Worm (Caenorhabditis elegans) whole organism, early embryonic: ENCODE data around the gene sre-33.
"Not testable (repeated sequence)": the region's sequence is repeated elsewhere in the genome, so short reads cannot be mapped to it uniquely, and the experiment has no call there.

Source experiments
- B0310.2 ChIP-seq: sonication (generic microtip); optimal IDR thresholded peaks from 2 replicates; lab custom pipeline; 2016; ENCODE audit warnings: mild to moderate bottlenecking, missing genetic modification characterization, missing compliant biosample characterization
- F13C5.2 ChIP-seq: sonication (generic microtip); optimal IDR thresholded peaks from 2 replicates; lab custom pipeline; 2017; ENCODE audit warnings: mild to moderate bottlenecking, missing genetic modification characterization, inconsistent platforms, missing compliant biosample characterization
- aly-1 ChIP-seq: sonication (generic microtip); optimal IDR thresholded peaks from 2 replicates; lab custom pipeline; 2016; ENCODE audit warnings: missing genetic modification characterization, missing compliant biosample characterization
- ama-1 ChIP-seq: fragments of 150-350 bp; optimal IDR thresholded peaks from 2 replicates; lab custom pipeline; 2014
- ceh-13 ChIP-seq: fragments of 200-800 bp; sonication (Bioruptor generic); optimal IDR thresholded peaks from 2 replicates; lab custom pipeline; 2018; ENCODE audit warnings: mild to moderate bottlenecking, missing genetic modification characterization, missing compliant biosample characterization
- ceh-36 ChIP-seq: sonication (generic microtip); optimal IDR thresholded peaks from 2 replicates; lab custom pipeline; 2016; ENCODE audit warnings: missing genetic modification characterization, inconsistent platforms, missing compliant biosample characterization
- ets-7 ChIP-seq: sonication (generic microtip); optimal IDR thresholded peaks from 2 replicates; lab custom pipeline; 2016; ENCODE audit warnings: missing genotype, missing genetic modification characterization, missing compliant biosample characterization
- flt-1 ChIP-seq: fragments of 200-800 bp; sonication (Bioruptor generic); IDR thresholded peaks from 2 replicates; pipeline ENCODE4 v1.3.6; 2022; ENCODE audit warnings: missing genetic modification characterization, missing compliant biosample characterization
- hmbx-1 ChIP-seq: sonication (generic microtip); optimal IDR thresholded peaks from 2 replicates; lab custom pipeline; 2016; ENCODE audit warnings: mild to moderate bottlenecking, missing genetic modification characterization, missing compliant biosample characterization
- hmg-4 ChIP-seq: fragments of 200-800 bp; sonication (Bioruptor generic); optimal IDR thresholded peaks from 2 replicates; lab custom pipeline; 2018; ENCODE audit warnings: mild to moderate bottlenecking, missing genetic modification characterization, missing compliant biosample characterization
- hnd-1 ChIP-seq: sonication (generic microtip); optimal IDR thresholded peaks from 2 replicates; lab custom pipeline; 2016; ENCODE audit warnings: missing genetic modification characterization, missing compliant biosample characterization
- pes-1 ChIP-seq: fragments of 200-800 bp; sonication (Bioruptor generic); IDR thresholded peaks from 2 replicates; pipeline ENCODE4 v1.3.6; 2022; ENCODE audit warnings: missing genetic modification reagents, missing genetic modification characterization, missing compliant biosample characterization
- scrt-1 ChIP-seq: fragments of 200-800 bp; sonication (Bioruptor generic); IDR thresholded peaks from 2 replicates; pipeline ENCODE4 v1.3.6; 2022; ENCODE audit warnings: missing genetic modification characterization, missing compliant biosample characterization
- sea-1 ChIP-seq: fragments of 200-800 bp; sonication (Bioruptor generic); conservative IDR thresholded peaks from 2 replicates; pipeline ENCODE4 v1.3.6; 2022; ENCODE audit warnings: missing genetic modification characterization, missing compliant biosample characterization
- tbx-11 ChIP-seq: fragments of 200-800 bp; sonication (Bioruptor generic); IDR thresholded peaks from 2 replicates; pipeline ENCODE4 v1.3.6; 2022; ENCODE audit warnings: missing genetic modification characterization, missing compliant biosample characterization
- tbx-37 ChIP-seq: fragments of 200-800 bp; sonication (Bioruptor generic); conservative IDR thresholded peaks from 2 replicates; pipeline ENCODE4 v1.3.6; 2022; ENCODE audit warnings: missing genetic modification reagents, missing genetic modification characterization, missing compliant biosample characterization
- tra-4 ChIP-seq: sonication (generic microtip); optimal IDR thresholded peaks from 2 replicates; lab custom pipeline; 2017; ENCODE audit warnings: missing genetic modification characterization, missing compliant biosample characterization

Gene sre-33

ce11 chrII:12425644-12426222, 27.4 kb upstream of the sre-33 start, which contains the start of gene daf-22:
Gene daf-22 (minus strand): TSS chrII:12425694.
- TF ChIP-seq aly-1: no peak

- TF ChIP-seq ceh-36 (tag; lab: Kevin White, UChicago) (no peak), sea-1 (GFP tag; lab: Robert Waterston, UW) (no peak)
These were observed 23.4 kb upstream of the sre-33 start, which contains the start of gene Y57A10C.8 for ce11 chrII:12429743-12430142. Gene Y57A10C.8 (minus strand): TSS chrII:12429843.

ce11 chrII:12432356-12432755, 20.7 kb upstream of the sre-33 start, which contains the start of gene dct-12:
Gene dct-12 (minus strand): TSS chrII:12432456.
- TF ChIP-seq tra-4 (tag; lab: Kevin White, UChicago) (no peak), ets-7 (tag; lab: Kevin White, UChicago) (no peak), scrt-1 (GFP tag; lab: Robert Waterston, UW) (no peak), flt-1 (no peak), ama-1 (lab: Kevin White, UChicago) (no peak), ceh-13 (GFP tag; lab: Kevin White, UChicago) (no peak), pes-1 (no peak), tbx-37 (GFP tag; lab: Robert Waterston, UW) (no peak), B0310.2 (tag; lab: Kevin White, UChicago) (no peak), ceh-36 (tag; lab: Kevin White, UChicago) (no peak), aly-1 (no peak)

- TF ChIP-seq hmg-4 (GFP tag; lab: Kevin White, UChicago): no peak
- TF ChIP-seq tra-4 (tag; lab: Kevin White, UChicago): no peak
- TF ChIP-seq F13C5.2 (tag; lab: Kevin White, UChicago): no peak
- TF ChIP-seq B0310.2 (tag; lab: Kevin White, UChicago): no peak
- TF ChIP-seq ceh-13 (GFP tag; lab: Kevin White, UChicago): no peak
- no peak for TF ChIP-seq tbx-37 (GFP tag; lab: Robert Waterston, UW)
- TF ChIP-seq ets-7 (tag; lab: Kevin White, UChicago): no peak
- no peak for TF ChIP-seq flt-1
- no peak for TF ChIP-seq tbx-11 (GFP tag; lab: Robert Waterston, UW)
- no peak for TF ChIP-seq pes-1
- TF ChIP-seq ama-1 (lab: Kevin White, UChicago): no peak
- no peak for TF ChIP-seq hnd-1
- no peak for TF ChIP-seq aly-1
- no peak for TF ChIP-seq sea-1 (GFP tag; lab: Robert Waterston, UW)
- no peak for TF ChIP-seq ceh-36 (tag; lab: Kevin White, UChicago)
- no peak for TF ChIP-seq hmbx-1 (tag; lab: Kevin White, UChicago)
- no peak for TF ChIP-seq scrt-1 (GFP tag; lab: Robert Waterston, UW)
These were observed 17.8 kb upstream of the sre-33 start for ce11 chrII:12435202-12435872.

ce11 chrII:12436717-12437116, 16.4 kb upstream of the sre-33 start:
- TF ChIP-seq ceh-36 (tag; lab: Kevin White, UChicago) (peak; percentile 82), ceh-13 (GFP tag; lab: Kevin White, UChicago) (no peak)

ce11 chrII:12438441-12438840, 14.7 kb upstream of the sre-33 start, which contains the start of gene Y57A10C.9:
Gene Y57A10C.9 (minus strand): TSS chrII:12438541.
- TF ChIP-seq F13C5.2 (tag; lab: Kevin White, UChicago): no peak
- no peak for TF ChIP-seq ets-7 (tag; lab: Kevin White, UChicago)
- TF ChIP-seq B0310.2 (tag; lab: Kevin White, UChicago): no peak
- no peak for TF ChIP-seq tra-4 (tag; lab: Kevin White, UChicago)
- no peak for TF ChIP-seq hnd-1
- TF ChIP-seq aly-1: no peak
- TF ChIP-seq sea-1 (GFP tag; lab: Robert Waterston, UW): no peak
- no peak for TF ChIP-seq tbx-37 (GFP tag; lab: Robert Waterston, UW)
- no peak for TF ChIP-seq flt-1
- TF ChIP-seq scrt-1 (GFP tag; lab: Robert Waterston, UW): no peak
- no peak for TF ChIP-seq pes-1
- no peak for TF ChIP-seq ceh-36 (tag; lab: Kevin White, UChicago)
- TF ChIP-seq hmg-4 (GFP tag; lab: Kevin White, UChicago): no peak
- TF ChIP-seq ceh-13 (GFP tag; lab: Kevin White, UChicago): no peak
- no peak for TF ChIP-seq ama-1 (lab: Kevin White, UChicago)
- TF ChIP-seq hmbx-1 (tag; lab: Kevin White, UChicago): no peak
- no peak for TF ChIP-seq tbx-11 (GFP tag; lab: Robert Waterston, UW)

- TF ChIP-seq ceh-13 (GFP tag; lab: Kevin White, UChicago); sea-1 (GFP tag; lab: Robert Waterston, UW); tbx-37 (GFP tag; lab: Robert Waterston, UW): not testable (repeated sequence)
These were observed 11.9 kb upstream of the sre-33 start, which contains the start of gene Y57A10C.10 for ce11 chrII:12441164-12441563. Gene Y57A10C.10 (minus strand): TSS chrII:12441264.
